Worm (Caenorhabditis elegans) whole organism, late embryonic: ENCODE data around the gene sox-2.

Experiments used
- C38D4.7 ChIP-seq: fragments of 200-800 bp; sonication (Bioruptor generic); optimal IDR thresholded peaks from 2 replicates; lab custom pipeline; 2018; ENCODE audit warnings: mild to moderate bottlenecking, missing genetic modification characterization, moderate library complexity, missing compliant biosample characterization
- K02D7.2 ChIP-seq: sonication (generic microtip); optimal IDR thresholded peaks from 2 replicates; lab custom pipeline; 2017; ENCODE audit warnings: mild to moderate bottlenecking, missing genetic modification characterization, missing compliant biosample characterization
- K09A11.1 ChIP-seq: sonication (generic microtip); optimal IDR thresholded peaks from 2 replicates; lab custom pipeline; 2017; ENCODE audit warnings: antibody characterized with exemption, mild to moderate bottlenecking, missing genetic modification characterization, missing compliant biosample characterization; ENCODE audit not compliant: insufficient read depth
- T23F11.4 ChIP-seq: fragments of 200-800 bp; sonication (Bioruptor generic); optimal IDR thresholded peaks from 2 replicates; lab custom pipeline; 2018; ENCODE audit warnings: mild to moderate bottlenecking, missing genetic modification characterization, missing compliant biosample characterization
- Y22D7AL.16 ChIP-seq: sonication (generic microtip); optimal IDR thresholded peaks from 2 replicates; lab custom pipeline; 2016; ENCODE audit warnings: missing genetic modification characterization, missing compliant biosample characterization
- ahr-1 ChIP-seq: sonication (generic microtip); optimal IDR thresholded peaks from 2 replicates; lab custom pipeline; 2016; ENCODE audit warnings: missing genetic modification characterization, missing compliant biosample characterization
- ama-1 ChIP-seq: fragments of 150-350 bp; optimal IDR thresholded peaks from 2 replicates; lab custom pipeline; 2014
- ceh-18 ChIP-seq: sonication (generic microtip); optimal IDR thresholded peaks from 2 replicates; lab custom pipeline; 2016; ENCODE audit warnings: missing genetic modification characterization, missing compliant biosample characterization
- ceh-2 ChIP-seq: sonication (generic microtip); optimal IDR thresholded peaks from 2 replicates; lab custom pipeline; 2016; ENCODE audit warnings: missing genotype, missing genetic modification characterization, missing compliant biosample characterization
- ceh-22 ChIP-seq: sonication (generic microtip); optimal IDR thresholded peaks from 2 replicates; lab custom pipeline; 2017; ENCODE audit warnings: missing biosample characterization, missing genetic modification characterization
- ceh-24 ChIP-seq: sonication (generic microtip); optimal IDR thresholded peaks from 2 replicates; lab custom pipeline; 2016; ENCODE audit warnings: mild to moderate bottlenecking, missing genetic modification characterization, missing compliant biosample characterization
- ceh-30 ChIP-seq: fragments of 150-350 bp; optimal IDR thresholded peaks from 2 replicates; lab custom pipeline; 2014; ENCODE audit warnings: missing biosample characterization, missing genetic modification characterization
- ceh-31 ChIP-seq: sonication (generic microtip); optimal IDR thresholded peaks from 2 replicates; lab custom pipeline; 2016; ENCODE audit warnings: missing genetic modification characterization, missing compliant biosample characterization
- ceh-45 ChIP-seq: fragments of 200-800 bp; sonication (Bioruptor generic); IDR thresholded peaks from 2 replicates; pipeline ENCODE4 v1.3.6; 2022; ENCODE audit warnings: missing genetic modification reagents, missing genetic modification characterization, missing compliant biosample characterization
- che-1 ChIP-seq: sonication (generic microtip); optimal IDR thresholded peaks from 2 replicates; lab custom pipeline; 2016; ENCODE audit warnings: mild to moderate bottlenecking, missing genetic modification characterization, missing compliant biosample characterization
- dve-1 ChIP-seq: sonication (generic microtip); optimal IDR thresholded peaks from 2 replicates; lab custom pipeline; 2017; ENCODE audit warnings: antibody characterized with exemption, mild to moderate bottlenecking, missing genetic modification characterization, missing compliant biosample characterization
- elt-2 ChIP-seq: sonication (generic microtip); optimal IDR thresholded peaks from 2 replicates; lab custom pipeline; 2016; ENCODE audit warnings: missing genetic modification reagents, missing genetic modification characterization, missing compliant biosample characterization
- eyg-1 ChIP-seq: sonication (generic microtip); optimal IDR thresholded peaks from 2 replicates; lab custom pipeline; 2016; ENCODE audit warnings: missing genotype, missing genetic modification characterization, missing compliant biosample characterization
- fkh-10 ChIP-seq: fragments of 150-350 bp; optimal IDR thresholded peaks from 2 replicates; lab custom pipeline; 2014; ENCODE audit warnings: missing biosample characterization, missing genetic modification reagents, missing genetic modification characterization
- fkh-6 ChIP-seq: sonication (generic microtip); optimal IDR thresholded peaks from 2 replicates; lab custom pipeline; 2016; ENCODE audit warnings: missing genetic modification characterization, missing compliant biosample characterization
- hlh-8 ChIP-seq: sonication (generic microtip); optimal IDR thresholded peaks from 2 replicates; lab custom pipeline; 2016; ENCODE audit warnings: missing genotype, missing genetic modification characterization, missing compliant biosample characterization
- lim-6 ChIP-seq: sonication (generic microtip); optimal IDR thresholded peaks from 2 replicates; lab custom pipeline; 2016; ENCODE audit warnings: missing genetic modification characterization, missing compliant biosample characterization
- lin-11 ChIP-seq: fragments of 200-800 bp; sonication (Bioruptor generic); optimal IDR thresholded peaks from 2 replicates; lab custom pipeline; 2018; ENCODE audit warnings: mild to moderate bottlenecking, missing genetic modification characterization, missing compliant biosample characterization
- mec-3 ChIP-seq: sonication (generic microtip); optimal IDR thresholded peaks from 2 replicates; lab custom pipeline; 2016; ENCODE audit warnings: borderline replicate concordance, missing genetic modification characterization, missing compliant biosample characterization
- nfya-1 ChIP-seq: sonication (generic microtip); optimal IDR thresholded peaks from 2 replicates; lab custom pipeline; 2017; ENCODE audit warnings: missing genetic modification characterization, mild to moderate bottlenecking, missing compliant biosample characterization, antibody characterized with exemption, moderate library complexity
- nhr-232 ChIP-seq: sonication (generic microtip); optimal IDR thresholded peaks from 2 replicates; lab custom pipeline; 2016; ENCODE audit warnings: missing genetic modification characterization, missing compliant biosample characterization
- odd-2 ChIP-seq: sonication (generic microtip); optimal IDR thresholded peaks from 2 replicates; lab custom pipeline; 2017; ENCODE audit warnings: antibody characterized with exemption, mild to moderate bottlenecking, missing genetic modification characterization, missing compliant biosample characterization
- pag-3 ChIP-seq: sonication (generic microtip); optimal IDR thresholded peaks from 2 replicates; lab custom pipeline; 2016; ENCODE audit warnings: missing compliant biosample characterization, missing genetic modification characterization, borderline replicate concordance
- pha-2 ChIP-seq: sonication (generic microtip); optimal IDR thresholded peaks from 2 replicates; lab custom pipeline; 2017; ENCODE audit warnings: mild to moderate bottlenecking, missing genetic modification characterization, missing compliant biosample characterization
- pha-4 ChIP-seq: fragments of 150-350 bp; optimal IDR thresholded peaks from 2 replicates; lab custom pipeline; 2018; ENCODE audit warnings: missing biosample characterization, missing genetic modification reagents, missing genetic modification characterization
- pqm-1 ChIP-seq: sonication (generic microtip); optimal IDR thresholded peaks from 2 replicates; lab custom pipeline; 2016; ENCODE audit warnings: missing genetic modification characterization, missing compliant biosample characterization
- sox-2 ChIP-seq: fragments of 200-800 bp; sonication (Bioruptor generic); IDR thresholded peaks from 2 replicates; pipeline ENCODE4 v1.3.6; 2022; ENCODE audit warnings: missing genetic modification reagents, missing genetic modification characterization, missing compliant biosample characterization
- syd-9 ChIP-seq: sonication (generic microtip); optimal IDR thresholded peaks from 2 replicates; lab custom pipeline; 2016; ENCODE audit warnings: mild to moderate bottlenecking, missing genetic modification characterization, moderate library complexity, missing compliant biosample characterization
- tbx-2 ChIP-seq: sonication (generic microtip); optimal IDR thresholded peaks from 2 replicates; lab custom pipeline; 2016; ENCODE audit warnings: missing genetic modification characterization, missing compliant biosample characterization
- ttx-3 ChIP-seq: sonication (generic microtip); optimal IDR thresholded peaks from 2 replicates; lab custom pipeline; 2016; ENCODE audit warnings: missing genetic modification reagents, missing genetic modification characterization, missing compliant biosample characterization
- unc-3 ChIP-seq, 2 experiments: fragments of 200-800 bp in 1 of 2; sonication (Bioruptor generic) in 1 of 2; sonication (generic microtip) in 1 of 2; conservative IDR thresholded peaks in 1 of 2; optimal IDR thresholded peaks in 1 of 2; 2 replicates each; pipeline versions ENCODE4 v1.3.6 to Lab custom; 2016 to 2022; ENCODE audit warnings: missing compliant biosample characterization in 2 of 2, missing genetic modification characterization in 2 of 2, missing genetic modification reagents in 1 of 2
- unc-55 ChIP-seq: sonication (generic microtip); optimal IDR thresholded peaks from 2 replicates; lab custom pipeline; 2017; ENCODE audit warnings: missing biosample characterization, missing genetic modification reagents, missing genetic modification characterization
- unc-86 ChIP-seq: sonication (generic microtip); optimal IDR thresholded peaks from 2 replicates; lab custom pipeline; 2016; ENCODE audit warnings: missing genetic modification characterization, missing compliant biosample characterization
- ztf-16 ChIP-seq: sonication (generic microtip); optimal IDR thresholded peaks from 2 replicates; lab custom pipeline; 2017; ENCODE audit warnings: missing genetic modification characterization, missing compliant biosample characterization

Gene sox-2

DNA sequence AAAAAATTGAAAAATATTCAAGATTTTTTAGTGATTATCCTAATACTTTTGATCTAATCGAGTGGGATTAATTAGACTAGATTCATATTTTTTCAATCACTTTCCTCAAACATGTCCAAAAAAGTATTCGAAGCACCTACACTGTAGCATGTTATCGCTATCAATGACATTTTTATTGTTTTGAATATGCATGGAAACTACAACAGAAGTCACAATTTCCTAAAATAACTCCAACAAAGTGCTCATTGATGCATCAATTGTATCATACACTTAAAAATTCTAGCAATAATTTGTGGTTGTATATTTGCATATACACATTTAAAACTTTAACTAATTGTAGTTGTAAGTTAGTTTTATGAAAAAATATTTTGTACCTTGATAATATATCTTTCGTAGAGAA, 23.4 kb downstream of the sox-2 start:
- TF ChIP-seq ceh-22 = no peak
- no peak for TF ChIP-seq lin-11 (tag; lab: Kevin White, UChicago)
- TF ChIP-seq pqm-1 (tag; lab: Kevin White, UChicago) = no peak
- no peak for TF ChIP-seq tbx-2 (tag; lab: Kevin White, UChicago)
- no peak for TF ChIP-seq hlh-8
- no peak for TF ChIP-seq unc-3 (GFP tag; conservative IDR thresholded peaks at IDR 0.05; lab: Robert Waterston, UW)
- no peak for TF ChIP-seq unc-3 (tag; optimal IDR thresholded peaks at IDR 0.05; lab: Kevin White, UChicago)
- TF ChIP-seq ceh-18 (tag; lab: Kevin White, UChicago) = no peak
- TF ChIP-seq syd-9 (tag; lab: Kevin White, UChicago) = no peak
- no peak for TF ChIP-seq ceh-2 (tag; lab: Kevin White, UChicago)
- no peak for TF ChIP-seq fkh-10 (GFP tag; lab: Kevin White, UChicago)
- TF ChIP-seq sox-2 = no peak
- no peak for TF ChIP-seq K09A11.1 (tag; lab: Kevin White, UChicago)
- TF ChIP-seq, all 69 proteins: peak for 0

DNA sequence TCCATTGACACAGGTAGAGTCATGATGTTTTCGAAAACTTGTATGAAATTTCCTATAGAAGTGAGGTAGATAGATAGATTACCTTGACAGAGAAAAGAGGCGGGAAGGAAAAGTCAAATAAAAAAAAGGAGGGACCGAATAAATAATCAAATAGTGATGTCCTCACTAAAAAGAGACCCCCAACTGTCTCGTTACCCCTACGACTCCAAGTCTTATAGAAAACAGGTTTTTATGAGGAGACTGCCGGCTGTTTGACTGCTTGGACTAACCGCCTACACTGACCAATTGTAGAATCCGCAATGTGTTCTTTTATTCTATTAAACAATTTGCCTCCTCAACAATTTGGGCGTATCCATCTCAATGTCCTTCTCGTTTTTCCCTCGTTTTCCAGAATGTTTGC, 25.6 kb downstream of the sox-2 start, which contains the start of gene C01C10.2:
Gene C01C10.2 (minus strand): TSS at position 170 of the 400 bp plus-strand sequence.
- TF ChIP-seq unc-55 (GFP tag; lab: Kevin White, UChicago) = no peak
- TF ChIP-seq mec-3 (tag; lab: Kevin White, UChicago) = no peak
- no peak for TF ChIP-seq ceh-24 (tag; lab: Kevin White, UChicago)
- no peak for TF ChIP-seq unc-86
- TF ChIP-seq pha-4 (tag; lab: Kevin White, UChicago) = no peak
- TF ChIP-seq ttx-3 (tag; lab: Kevin White, UChicago) = no peak
- no peak for TF ChIP-seq elt-2 (tag; lab: Kevin White, UChicago)
- TF ChIP-seq dve-1 (tag; lab: Kevin White, UChicago) = no peak
- no peak for TF ChIP-seq eyg-1
- TF ChIP-seq ahr-1 (tag; lab: Kevin White, UChicago) = no peak
- TF ChIP-seq lim-6 (tag; lab: Kevin White, UChicago) = no peak
- no peak for TF ChIP-seq Y22D7AL.16 (tag; lab: Kevin White, UChicago)
- TF ChIP-seq ama-1 (lab: Kevin White, UChicago) = no peak
- TF ChIP-seq K02D7.2 = no peak
- no peak for TF ChIP-seq pha-2 (tag; lab: Kevin White, UChicago)
- no peak for TF ChIP-seq che-1 (tag; lab: Kevin White, UChicago)

DNA sequence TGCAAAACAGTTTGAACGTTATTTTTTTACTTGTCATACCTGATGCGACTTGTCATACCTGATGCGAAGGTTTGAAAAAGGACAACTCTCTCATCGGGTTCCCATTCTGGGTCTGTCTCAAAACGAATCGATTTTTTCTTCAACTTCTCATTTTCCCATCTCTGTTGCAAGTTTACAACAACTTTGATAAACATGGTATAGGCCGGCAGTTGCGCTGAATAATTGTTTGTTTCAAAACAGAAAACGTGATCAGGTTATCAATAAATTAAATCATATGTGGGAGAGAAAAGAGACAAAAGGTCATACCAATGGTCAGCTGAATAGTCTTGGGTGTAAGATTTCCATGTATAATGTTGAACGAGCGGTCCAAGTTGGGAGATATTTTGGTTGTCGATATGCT, 26.6 kb downstream of the sox-2 start:
- TF ChIP-seq odd-2 (no peak), ceh-31 (tag; lab: Kevin White, UChicago) (no peak), fkh-6 (no peak), unc-55 (GFP tag; lab: Kevin White, UChicago) (no peak), hlh-8 (no peak), nhr-232 (tag; lab: Kevin White, UChicago) (no peak), unc-86 (no peak), nfya-1 (tag; lab: Kevin White, UChicago) (no peak), lin-11 (tag; lab: Kevin White, UChicago) (no peak), ztf-16 (tag; lab: Kevin White, UChicago) (no peak), C38D4.7 (GFP tag; lab: Kevin White, UChicago) (no peak), pag-3 (no peak), T23F11.4 (GFP tag; lab: Kevin White, UChicago) (no peak), ceh-45 (GFP tag; lab: Robert Waterston, UW) (no peak), ceh-30 (tag; lab: Kevin White, UChicago) (no peak)
